Fruit fly (Drosophila melanogaster) whole organism, adult: ENCODE measurements around the gene Gr8a.

Experiments used
- CG12768 ChIP-seq: fragments of 200-800 bp; sonication (Bioruptor generic); optimal IDR thresholded peaks from 2 replicates; lab custom pipeline; 2017; ENCODE audit warnings: missing biosample characterization, missing genetic modification characterization, mild to moderate bottlenecking, moderate library complexity, missing genetic modification reagents
- Clk ChIP-seq: fragments of 200-800 bp; sonication (Bioruptor generic); optimal IDR thresholded peaks from 2 replicates; lab custom pipeline; 2017; ENCODE audit warnings: missing biosample characterization, missing genetic modification characterization
- Crg-1 ChIP-seq: fragments of 200-800 bp; sonication (Bioruptor generic); optimal IDR thresholded peaks from 2 replicates; lab custom pipeline; 2016; ENCODE audit warnings: missing biosample characterization, missing genetic modification characterization
- Hr96 ChIP-seq: fragments of 200-800 bp; sonication (Bioruptor generic); optimal IDR thresholded peaks from 2 replicates; lab custom pipeline; 2016; ENCODE audit warnings: missing biosample characterization, missing genetic modification characterization
- kay ChIP-seq: fragments of 200-800 bp; sonication (Bioruptor generic); peaks from one replicate; lab custom pipeline; 2016; ENCODE audit warnings: missing biosample characterization, missing genetic modification characterization, borderline replicate concordance
- ovo ChIP-seq: fragments of 200-800 bp; sonication (Bioruptor generic); optimal IDR thresholded peaks from 2 replicates; lab custom pipeline; 2016; ENCODE audit warnings: missing biosample characterization, missing genetic modification characterization

dm6 chrX:9196362-9196761, 30.6 kb upstream of the Gr8a start, which contains the start of gene CG12118:
- TF ChIP-seq kay (GFP tag; lab: Kevin White, UChicago) (no peak), ovo (peak; percentile 60), Clk (GFP tag; lab: Kevin White, UChicago) (no peak), Crg-1 (GFP tag; lab: Kevin White, UChicago) (peak; percentile 67), Hr96 (GFP tag; lab: Kevin White, UChicago) (no peak), CG12768 (peak; percentile 16)
